Fruit fly (Drosophila melanogaster) whole organism, embryonic: ENCODE measurements around the gene Hacd1.

Source experiments
- CG10267 ChIP-seq: fragments of 200-800 bp; sonication (Bioruptor generic); optimal IDR thresholded peaks from 2 replicates; lab custom pipeline; 2018; ENCODE audit warnings: missing biosample characterization, mild to moderate bottlenecking, missing genetic modification characterization, moderate library complexity
- CG10959 ChIP-seq: fragments of 200-800 bp; sonication (Bioruptor generic); IDR thresholded peaks from 2 replicates; pipeline ENCODE4 v1.3.6; 2022; ENCODE audit warnings: missing biosample characterization, missing genetic modification characterization
- CG12942 ChIP-seq: fragments of 200-800 bp; sonication (Bioruptor generic); optimal IDR thresholded peaks from 3 replicates; lab custom pipeline; 2016; ENCODE audit warnings: missing biosample characterization, missing genetic modification characterization
- CG13287 ChIP-seq: fragments of 200-800 bp; sonication (Bioruptor generic); IDR thresholded peaks from 2 replicates; pipeline ENCODE4 v1.3.6; 2022; ENCODE audit warnings: missing biosample characterization, missing genetic modification characterization; ENCODE audit not compliant: partially characterized antibody
- CG13296 ChIP-seq: fragments of 200-800 bp; sonication (Bioruptor generic); optimal IDR thresholded peaks from 3 replicates; lab custom pipeline; 2018; ENCODE audit warnings: missing biosample characterization, mild to moderate bottlenecking, missing genetic modification characterization
- CG13424 ChIP-seq: fragments of 200-800 bp; sonication (Bioruptor generic); optimal IDR thresholded peaks from 2 replicates; lab custom pipeline; 2019; ENCODE audit warnings: missing biosample characterization, mild to moderate bottlenecking, missing genetic modification characterization, moderate library complexity
- CG14710 ChIP-seq: fragments of 200-800 bp; sonication (Bioruptor generic); optimal IDR thresholded peaks from 3 replicates; lab custom pipeline; 2019; ENCODE audit warnings: missing biosample characterization, mild to moderate bottlenecking, missing genetic modification characterization, moderate library complexity
- CG15514 ChIP-seq: fragments of 200-800 bp; sonication (Bioruptor generic); optimal IDR thresholded peaks from 3 replicates; lab custom pipeline; 2017; ENCODE audit warnings: missing biosample characterization, missing genetic modification characterization, mild to moderate bottlenecking, moderate library complexity, missing genetic modification reagents
- CG17829 ChIP-seq: fragments of 200-800 bp; optimal IDR thresholded peaks from 2 replicates; lab custom pipeline; 2019; ENCODE audit warnings: missing biosample characterization, mild to moderate bottlenecking, missing genetic modification characterization, moderate library complexity
- CG2120 ChIP-seq: fragments of 200-800 bp; sonication (Bioruptor generic); optimal IDR thresholded peaks from 3 replicates; lab custom pipeline; 2016; ENCODE audit warnings: missing biosample characterization, missing genetic modification characterization
- CG32772 ChIP-seq: fragments of 200-800 bp; sonication (Bioruptor generic); IDR thresholded peaks from 2 replicates; pipeline ENCODE4 v1.3.6; 2022; ENCODE audit warnings: missing biosample characterization, missing genetic modification characterization
- CG33213 ChIP-seq: fragments of 200-800 bp; sonication (Bioruptor generic); optimal IDR thresholded peaks from 3 replicates; lab custom pipeline; 2016; ENCODE audit warnings: missing biosample characterization, missing genetic modification characterization
- CG3847 ChIP-seq: fragments of 200-800 bp; sonication (Bioruptor generic); IDR thresholded peaks from 2 replicates; pipeline ENCODE4 v1.3.6; 2022; ENCODE audit warnings: missing biosample characterization, missing genetic modification characterization
- CG6791 ChIP-seq: fragments of 200-800 bp; sonication (Bioruptor generic); IDR thresholded peaks from 3 replicates; pipeline ENCODE4 v1.3.6; 2022; ENCODE audit warnings: missing biosample characterization, missing genetic modification characterization; ENCODE audit not compliant: partially characterized antibody
- CG6813 ChIP-seq: fragments of 200-800 bp; sonication (Bioruptor generic); optimal IDR thresholded peaks from 2 replicates; lab custom pipeline; 2017; ENCODE audit warnings: missing biosample characterization, missing genetic modification characterization, mild to moderate bottlenecking, moderate library complexity, missing genetic modification reagents
- CG7357 ChIP-seq: fragments of 200-800 bp; sonication (Bioruptor generic); IDR thresholded peaks from 3 replicates; pipeline ENCODE4 v1.3.6; 2022; ENCODE audit warnings: missing biosample characterization, missing genetic modification characterization
- CG7372 ChIP-seq: fragments of 200-800 bp; sonication (Bioruptor generic); IDR thresholded peaks from 2 replicates; pipeline ENCODE4 v1.3.6; 2022; ENCODE audit warnings: missing biosample characterization, missing genetic modification characterization
- CG7987 ChIP-seq: fragments of 200-800 bp; sonication (Bioruptor generic); optimal IDR thresholded peaks from 2 replicates; lab custom pipeline; 2018; ENCODE audit warnings: missing biosample characterization, mild to moderate bottlenecking, missing genetic modification characterization, moderate library complexity
- Dek ChIP-seq: fragments of 200-800 bp; sonication (Bioruptor generic); optimal IDR thresholded peaks from 3 replicates; lab custom pipeline; 2019; ENCODE audit warnings: missing biosample characterization, mild to moderate bottlenecking, missing genetic modification characterization, moderate library complexity
- Dfd ChIP-seq, 2 experiments: fragments of >200 bp; optimal IDR thresholded peaks; 2 replicates each; lab custom pipeline; 2017; ENCODE audit warnings: missing biosample characterization in 2 of 2, missing genetic modification characterization in 2 of 2
- Ets97D ChIP-seq: fragments of 200-800 bp; sonication (Bioruptor generic); optimal IDR thresholded peaks from 3 replicates; lab custom pipeline; 2016; ENCODE audit warnings: missing biosample characterization, missing genetic modification characterization
- Gug ChIP-seq: fragments of 200-800 bp; sonication (Bioruptor generic); IDR thresholded peaks from 4 replicates; pipeline ENCODE4 v1.3.6; 2022; ENCODE audit warnings: missing biosample characterization, missing genetic modification characterization
- Hr3 ChIP-seq: fragments of 200-800 bp; sonication (Bioruptor generic); optimal IDR thresholded peaks from 3 replicates; lab custom pipeline; 2016; ENCODE audit warnings: missing biosample characterization, missing genetic modification characterization
- Lhr ChIP-seq: fragments of 200-800 bp; sonication (Bioruptor generic); optimal IDR thresholded peaks from 3 replicates; lab custom pipeline; 2017; ENCODE audit warnings: mild to moderate bottlenecking, missing biosample characterization, missing genetic modification reagents, missing genetic modification characterization
- MBD-R2 ChIP-seq: fragments of 200-800 bp; sonication (Bioruptor generic); IDR thresholded peaks from 2 replicates; pipeline ENCODE4 v1.3.6; 2022; ENCODE audit warnings: missing biosample characterization, missing genetic modification characterization
- Mad ChIP-seq: fragments of 200-800 bp; sonication (Bioruptor generic); optimal IDR thresholded peaks from 2 replicates; lab custom pipeline; 2016; ENCODE audit warnings: missing biosample characterization, missing genetic modification characterization
- NC2α ChIP-seq: fragments of 200-800 bp; sonication (Bioruptor generic); optimal IDR thresholded peaks from 2 replicates; lab custom pipeline; 2016; ENCODE audit warnings: missing biosample characterization, missing genetic modification characterization
- PHDP ChIP-seq: fragments of 200-800 bp; sonication (Bioruptor generic); optimal IDR thresholded peaks from 3 replicates; lab custom pipeline; 2018; ENCODE audit warnings: missing biosample characterization, mild to moderate bottlenecking, missing genetic modification characterization, moderate library complexity
- Ptx1 ChIP-seq: fragments of 200-800 bp; sonication (Bioruptor generic); IDR thresholded peaks from 2 replicates; pipeline ENCODE4 v1.3.6; 2022; ENCODE audit warnings: missing biosample characterization, missing genetic modification characterization
- Xbp1 ChIP-seq: fragments of 200-800 bp; sonication (Bioruptor generic); optimal IDR thresholded peaks from 3 replicates; lab custom pipeline; 2016; ENCODE audit warnings: missing biosample characterization, mild to moderate bottlenecking, missing genetic modification characterization
- ase ChIP-seq: fragments of 200-800 bp; sonication (Bioruptor generic); IDR thresholded peaks from 3 replicates; pipeline ENCODE4 v1.3.6; 2022; ENCODE audit warnings: missing biosample characterization, missing genetic modification characterization
- bbx ChIP-seq: fragments of 200-800 bp; sonication (Bioruptor generic); IDR thresholded peaks from 2 replicates; pipeline ENCODE4 v1.3.6; 2022; ENCODE audit warnings: missing biosample characterization, missing genetic modification characterization; ENCODE audit not compliant: partially characterized antibody
- bigmax ChIP-seq: fragments of 200-800 bp; sonication (Bioruptor generic); optimal IDR thresholded peaks from 2 replicates; lab custom pipeline; 2018; ENCODE audit warnings: missing biosample characterization, mild to moderate bottlenecking, missing genetic modification characterization
- bowl ChIP-seq: fragments of 200-800 bp; sonication (Bioruptor generic); IDR thresholded peaks from 2 replicates; pipeline ENCODE4 v1.3.6; 2022; ENCODE audit warnings: missing biosample characterization, missing genetic modification characterization
- cas ChIP-seq: fragments of 200-800 bp; sonication (Bioruptor generic); IDR thresholded peaks from 2 replicates; pipeline ENCODE4 v1.3.6; 2022; ENCODE audit warnings: missing biosample characterization, missing genetic modification characterization
- chn ChIP-seq: fragments of 200-800 bp; sonication (Bioruptor generic); optimal IDR thresholded peaks from 2 replicates; lab custom pipeline; 2016; ENCODE audit warnings: missing biosample characterization, missing genetic modification characterization
- dan ChIP-seq: fragments of 200-800 bp; sonication (Bioruptor generic); IDR thresholded peaks from 2 replicates; pipeline ENCODE4 v1.3.6; 2022; ENCODE audit warnings: missing biosample characterization, missing genetic modification characterization
- ewg ChIP-seq: fragments of 200-800 bp; sonication (Bioruptor generic); optimal IDR thresholded peaks from 3 replicates; lab custom pipeline; 2017; ENCODE audit warnings: mild to moderate bottlenecking, missing biosample characterization, missing genetic modification reagents, missing genetic modification characterization
- fd3F ChIP-seq: fragments of 200-800 bp; sonication (Bioruptor generic); optimal IDR thresholded peaks from 2 replicates; lab custom pipeline; 2018; ENCODE audit warnings: missing biosample characterization, mild to moderate bottlenecking, missing genetic modification characterization, moderate library complexity
- ftz-f1 ChIP-seq: fragments of 200-800 bp; sonication (Bioruptor generic); optimal IDR thresholded peaks from 2 replicates; lab custom pipeline; 2016; ENCODE audit warnings: missing biosample characterization, missing genetic modification characterization
- gcm2 ChIP-seq: fragments of 200-800 bp; sonication (Bioruptor generic); optimal IDR thresholded peaks from 2 replicates; lab custom pipeline; 2016; ENCODE audit warnings: missing biosample characterization, missing genetic modification characterization
- hth ChIP-seq: fragments of >200 bp; optimal IDR thresholded peaks from 2 replicates; lab custom pipeline; 2017; ENCODE audit warnings: inconsistent platforms
- ken ChIP-seq: fragments of 200-800 bp; sonication (Bioruptor generic); IDR thresholded peaks from 3 replicates; pipeline ENCODE4 v1.3.6; 2022; ENCODE audit warnings: missing biosample characterization, missing genetic modification characterization
- knrl ChIP-seq: fragments of 200-800 bp; sonication (Bioruptor generic); IDR thresholded peaks from 3 replicates; pipeline ENCODE4 v1.3.6; 2022; ENCODE audit warnings: missing biosample characterization, missing genetic modification characterization; ENCODE audit not compliant: partially characterized antibody
- odd ChIP-seq: fragments of 200-800 bp; sonication (Bioruptor generic); optimal IDR thresholded peaks from 2 replicates; lab custom pipeline; 2017; ENCODE audit warnings: missing biosample characterization, mild to moderate bottlenecking, missing genetic modification characterization
- ranshi ChIP-seq: fragments of 200-800 bp; sonication (Bioruptor generic); IDR thresholded peaks from 2 replicates; pipeline ENCODE4 v1.3.6; 2022; ENCODE audit warnings: missing biosample characterization, missing genetic modification characterization
- row ChIP-seq: fragments of 200-800 bp; sonication (Bioruptor generic); IDR thresholded peaks from 3 replicates; pipeline ENCODE4 v1.3.6; 2022; ENCODE audit warnings: missing biosample characterization, missing genetic modification characterization
- sd ChIP-seq: fragments of 200-800 bp; sonication (Bioruptor generic); optimal IDR thresholded peaks from 3 replicates; lab custom pipeline; 2018; ENCODE audit warnings: missing biosample characterization, mild to moderate bottlenecking, missing genetic modification characterization, moderate library complexity
- sens ChIP-seq: fragments of 200-800 bp; sonication (Bioruptor generic); peaks from one replicate; lab custom pipeline; 2016; ENCODE audit warnings: missing biosample characterization, missing genetic modification characterization
- sim ChIP-seq: fragments of 200-800 bp; sonication (Bioruptor generic); IDR thresholded peaks from 2 replicates; pipeline ENCODE4 v1.3.6; 2022; ENCODE audit warnings: missing biosample characterization, missing genetic modification characterization
- so ChIP-seq: fragments of 200-800 bp; sonication (Bioruptor generic); IDR thresholded peaks from 3 replicates; pipeline ENCODE4 v1.3.6; 2022; ENCODE audit warnings: missing biosample characterization, missing genetic modification characterization
- sqz ChIP-seq: fragments of 200-800 bp; sonication (Bioruptor generic); optimal IDR thresholded peaks from 3 replicates; lab custom pipeline; 2018; ENCODE audit warnings: missing biosample characterization, mild to moderate bottlenecking, missing genetic modification characterization
- yki ChIP-seq: fragments of >200 bp; optimal IDR thresholded peaks from 3 replicates; lab custom pipeline; 2018

The Hacd1 gene

DNA sequence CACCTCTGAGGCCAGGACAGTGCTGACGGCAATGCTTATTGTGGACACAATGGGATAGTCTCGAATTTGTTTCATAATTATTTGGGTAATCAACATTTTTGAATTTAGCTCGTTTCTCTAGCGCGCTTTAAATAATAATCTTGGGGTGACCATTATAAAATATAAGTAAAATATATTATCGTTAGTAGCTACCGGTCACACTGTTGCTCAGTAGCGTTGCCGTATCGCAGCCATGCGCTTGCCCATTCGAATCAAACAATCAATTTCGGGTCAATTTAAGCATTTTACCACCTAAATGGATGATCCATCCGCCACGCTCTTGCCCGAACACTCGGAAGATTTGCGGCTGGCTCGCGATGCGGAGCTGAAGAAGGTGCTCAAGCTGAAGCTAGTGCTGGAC, 12.3 kb downstream of the Hacd1 start, which contains the start of the genes zuc and dgt2 (continued):
- TF ChIP-seq CG12942 (GFP tag; lab: Kevin White, UChicago) (no peak), dan (GFP tag; lab: Robert Waterston, UW) (no peak), hth (lab: Kevin White, UChicago) (no peak), bowl (no peak), bigmax (no peak), NC2α (GFP tag; lab: Kevin White, UChicago) (no peak), sqz (GFP tag; lab: Kevin White, UChicago) (no peak), sd (tag; lab: Kevin White, UChicago) (no peak), CG3847 (peak; percentile 36; the same call in 1 of the 2 replicates), CG10267 (tag; lab: Kevin White, UChicago) (no peak), CG6813 (no peak), CG7987 (GFP tag; lab: Kevin White, UChicago) (no peak), cas (GFP tag; lab: Robert Waterston, UW) (no peak), CG7372 (GFP tag; lab: Robert Waterston, UW) (no peak), Xbp1 (GFP tag; lab: Kevin White, UChicago) (no peak), Mad (GFP tag; lab: Kevin White, UChicago) (no peak), CG13424 (tag; lab: Kevin White, UChicago) (no peak), CG32772 (GFP tag; lab: Robert Waterston, UW) (no peak), Dfd (GFP tag; optimal IDR thresholded peaks at IDR 0.05; lab: Kevin White, UChicago) (no peak), CG13287 (GFP tag; lab: Robert Waterston, UW) (peak; percentile 58), Gug (GFP tag; lab: Robert Waterston, UW) (no peak), bbx (GFP tag; lab: Robert Waterston, UW) (peak; percentile 44; the same call in 1 of the 2 replicates), knrl (GFP tag; lab: Robert Waterston, UW) (0 out of 3 replicates have a peak, but pooled peaks have one; percentile 9), Ptx1 (GFP tag; lab: Robert Waterston, UW) (no peak), sim (GFP tag; lab: Robert Waterston, UW) (no peak), chn (no peak), so (no peak), ftz-f1 (GFP tag; lab: Kevin White, UChicago) (no peak), Lhr (GFP tag; lab: Kevin White, UChicago) (peak; percentile 48), odd (no peak), CG17829 (tag; lab: Kevin White, UChicago) (peak; percentile 11), ewg (GFP tag; lab: Kevin White, UChicago) (peak; percentile 75), Ets97D (peak; percentile 22), ken (no peak), ranshi (GFP tag; lab: Robert Waterston, UW) (peak; percentile 91), CG14710 (peak; percentile 14), CG2120 (GFP tag; lab: Kevin White, UChicago) (no peak), fd3F (GFP tag; lab: Kevin White, UChicago) (no peak), row (GFP tag; lab: Robert Waterston, UW) (peak; percentile 27; the same call in 1 of the 3 replicates), CG6791 (GFP tag; lab: Robert Waterston, UW) (peak; percentile 52; the same call in 1 of the 3 replicates), sens (GFP tag; lab: Kevin White, UChicago) (no peak), CG33213 (GFP tag; lab: Kevin White, UChicago) (no peak), PHDP (tag; lab: Kevin White, UChicago) (no peak), yki (lab: Kevin White, UChicago) (no peak), MBD-R2 (GFP tag; lab: Robert Waterston, UW) (peak; percentile 71), Hr3 (GFP tag; lab: Kevin White, UChicago) (no peak), ase (GFP tag; lab: Robert Waterston, UW) (no peak), CG10959 (GFP tag; lab: Robert Waterston, UW) (no peak), CG7357 (no peak), CG15514 (GFP tag; lab: Kevin White, UChicago) (peak; percentile 44), gcm2 (no peak), Dek (tag; lab: Kevin White, UChicago) (no peak), CG13296 (GFP tag; lab: Kevin White, UChicago) (no peak)
